Fruit fly (Drosophila melanogaster): ENCODE data around the gene Icmt.

Icmt gene

dm6 chr3L:13015823-13016465, 2.1 kb upstream of the Icmt start, which contains the start of gene CG11267 (continued):
- TF ChIP-seq CG17912 (GFP tag; optimal IDR thresholded peaks at IDR 0.05), result peak; percentile 51
- no peak for TF ChIP-seq Hey (tag; optimal IDR thresholded peaks at IDR 0.05)
- peak; percentile 78 for TF ChIP-seq Asciz (GFP tag; optimal IDR thresholded peaks at IDR 0.05)
- TF ChIP-seq CG4707 (GFP tag; optimal IDR thresholded peaks at IDR 0.05), result no peak
- TF ChIP-seq jing (GFP tag; optimal IDR thresholded peaks at IDR 0.05), result peak; percentile 32
- peak; percentile 45 for TF ChIP-seq CG33557 (GFP tag; optimal IDR thresholded peaks at IDR 0.05)
- TF ChIP-seq Oli (tag; optimal IDR thresholded peaks at IDR 0.05), result peak; percentile 78
- TF ChIP-seq her (GFP tag; optimal IDR thresholded peaks at IDR 0.05), result peak; percentile 60
- TF ChIP-seq Xbp1 (GFP tag; optimal IDR thresholded peaks at IDR 0.05), result peak; percentile 84
- TF ChIP-seq tx (GFP tag; optimal IDR thresholded peaks at IDR 0.05), result peak; percentile 62
- TF ChIP-seq Neu2 (GFP tag; optimal IDR thresholded peaks at IDR 0.05; ENCODE audit: borderline replicate concordance), result no peak
- peak; percentile 71 for TF ChIP-seq Nf-YC (tag; optimal IDR thresholded peaks at IDR 0.05)
- TF ChIP-seq CG5953 (GFP tag; IDR thresholded peaks at IDR 0.05), result peak; percentile 92
- TF ChIP-seq CG17612 (GFP tag; IDR thresholded peaks at IDR 0.05), result peak; percentile 70
- peak; percentile 89 for TF ChIP-seq CG13894 (tag; optimal IDR thresholded peaks at IDR 0.05)
- peak; percentile 91 for TF ChIP-seq sens-2 (GFP tag; IDR thresholded peaks at IDR 0.05)
- peak; percentile 77 for TF ChIP-seq CG13424 (tag; optimal IDR thresholded peaks at IDR 0.05)
- no peak for TF ChIP-seq br (optimal IDR thresholded peaks at IDR 0.05)
- peak; percentile 85 for TF ChIP-seq CG12071 (GFP tag; optimal IDR thresholded peaks at IDR 0.05)
- peak; percentile 88 for TF ChIP-seq wdn (GFP tag; IDR thresholded peaks at IDR 0.05)
- TF ChIP-seq MESR4 (GFP tag; optimal IDR thresholded peaks at IDR 0.05), result peak; percentile 53
- peak; percentile 93 for TF ChIP-seq sisA (GFP tag; IDR thresholded peaks at IDR 0.05)
- no peak for TF ChIP-seq vnd (GFP tag; IDR thresholded peaks at IDR 0.05; ENCODE audit: partially characterized antibody)
- peak; percentile 65 for TF ChIP-seq Vsx1 (GFP tag; optimal IDR thresholded peaks at IDR 0.05)
- peak; percentile 61 for TF ChIP-seq Hr3 (GFP tag; optimal IDR thresholded peaks at IDR 0.05)
- peak; percentile 77 for TF ChIP-seq CG10959 (GFP tag; IDR thresholded peaks at IDR 0.05)
- no peak for TF ChIP-seq abd-A (tag; optimal IDR thresholded peaks at IDR 0.05)
- peak; percentile 95 for TF ChIP-seq Rfx (GFP tag; IDR thresholded peaks at IDR 0.05)
- TF ChIP-seq Sox102F (GFP tag; optimal IDR thresholded peaks at IDR 0.05), result peak; percentile 82
- peak; percentile 88 for TF ChIP-seq slbo (GFP tag; IDR thresholded peaks at IDR 0.05)
- peak; percentile 82 for TF ChIP-seq CG9817 (tag; optimal IDR thresholded peaks at IDR 0.05)
- peak; percentile 43 for TF ChIP-seq CTCF (GFP tag; optimal IDR thresholded peaks at IDR 0.05)
- TF ChIP-seq CG12299 (tag; optimal IDR thresholded peaks at IDR 0.05), result no peak
- peak; percentile 67 for TF ChIP-seq CG9876 (GFP tag; optimal IDR thresholded peaks at IDR 0.05)
- TF ChIP-seq zf30C (GFP tag; optimal IDR thresholded peaks at IDR 0.05), result peak; percentile 94
- TF ChIP-seq CG4282 (GFP tag; optimal IDR thresholded peaks at IDR 0.05), result peak; percentile 60
- TF ChIP-seq CG12659 (GFP tag; optimal IDR thresholded peaks at IDR 0.05), result peak; percentile 72
- TF ChIP-seq vvl (GFP tag; IDR thresholded peaks at IDR 0.05), result peak; percentile 96
- TF ChIP-seq CG7745 (tag; optimal IDR thresholded peaks at IDR 0.05), result no peak
- peak; percentile 84 for TF ChIP-seq onecut (GFP tag; IDR thresholded peaks at IDR 0.05)
- TF ChIP-seq CG17186 (GFP tag; optimal IDR thresholded peaks at IDR 0.05), result peak; percentile 42
- peak; percentile 82 for TF ChIP-seq maf-S (GFP tag; optimal IDR thresholded peaks at IDR 0.05)
- peak; percentile 32 for TF ChIP-seq Sry-δ (GFP tag; optimal IDR thresholded peaks at IDR 0.05)
- no peak for TF ChIP-seq CG15073 (GFP tag; optimal IDR thresholded peaks at IDR 0.05)
- no peak for TF ChIP-seq Gsc (GFP tag; IDR thresholded peaks at IDR 0.05)
- TF ChIP-seq GATAe (GFP tag; conservative IDR thresholded peaks at IDR 0.05), result peak; percentile 76
- peak; percentile 76 for TF ChIP-seq HmgD (GFP tag; optimal IDR thresholded peaks at IDR 0.05)
- TF ChIP-seq gcm (GFP tag; optimal IDR thresholded peaks at IDR 0.05), result peak; percentile 73
- TF ChIP-seq zfh1 (GFP tag; IDR thresholded peaks at IDR 0.05), result peak; percentile 92
- TF ChIP-seq dati (GFP tag; IDR thresholded peaks at IDR 0.05), result peak; percentile 66
- TF ChIP-seq Chrac-16 (GFP tag; optimal IDR thresholded peaks at IDR 0.05), result peak; percentile 62

Data from whole organism, embryonic.